Fruit fly (Drosophila melanogaster) whole organism, pupa: ENCODE results near the gene CG32055.

Source experiments
- CG10348 ChIP-seq: fragments of 200-800 bp; sonication (Bioruptor generic); IDR thresholded peaks from 2 replicates; pipeline ENCODE4 v1.3.6; 2022; ENCODE audit warnings: missing biosample characterization, missing genetic modification characterization
- CG13204 ChIP-seq: fragments of 200-800 bp; sonication (Bioruptor generic); optimal IDR thresholded peaks from 2 replicates; lab custom pipeline; 2018; ENCODE audit warnings: missing biosample characterization, mild to moderate bottlenecking, missing genetic modification characterization, moderate library complexity
- CG32121 ChIP-seq: fragments of 200-800 bp; sonication (Bioruptor generic); IDR thresholded peaks from 2 replicates; pipeline ENCODE4 v1.3.6; 2022; ENCODE audit warnings: missing biosample characterization, missing genetic modification characterization
- rn ChIP-seq: fragments of 200-800 bp; sonication (Bioruptor generic); IDR thresholded peaks from 2 replicates; pipeline ENCODE4 v1.3.6; 2022; ENCODE audit warnings: missing biosample characterization, missing genetic modification characterization

DNA sequence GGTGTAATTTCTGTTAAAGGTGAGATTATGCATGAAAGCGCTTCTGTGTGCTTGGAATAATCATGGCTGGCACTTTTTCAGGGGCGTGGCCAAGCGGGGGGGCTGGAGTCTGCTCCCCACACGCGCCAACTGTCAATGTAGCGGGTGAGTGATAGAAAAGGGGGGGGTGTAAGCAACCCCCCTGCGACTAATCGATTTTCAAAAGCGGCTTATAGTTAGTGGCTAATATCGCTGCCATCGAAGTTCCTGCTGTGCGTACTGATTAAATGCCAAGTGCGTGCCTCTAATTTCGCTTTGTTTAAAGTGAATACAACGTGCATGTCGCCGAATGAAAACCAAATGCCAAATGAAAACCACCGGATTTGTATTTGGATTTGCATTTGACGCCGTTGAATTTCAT lies 15.3 kb downstream of the CG32055 start:
- TF ChIP-seq CG13204 (GFP tag; lab: Kevin White, UChicago) (no peak), rn (GFP tag; lab: Robert Waterston, UW) (no peak), CG10348 (GFP tag; lab: Robert Waterston, UW) (no peak), CG32121 (no peak)
